Fruit fly (Drosophila melanogaster) whole organism, embryonic: Measurements from ENCODE around the gene dob.

Experiments
- Antp ChIP-seq: fragments of 200-800 bp; sonication (Bioruptor generic); optimal IDR thresholded peaks from 3 replicates; lab custom pipeline; 2016; ENCODE audit warnings: missing biosample characterization, missing genetic modification characterization
- Awh ChIP-seq: fragments of 200-800 bp; sonication (Bioruptor generic); IDR thresholded peaks from 2 replicates; pipeline ENCODE4, ENCODE4 v1.3.6; 2022; ENCODE audit warnings: missing biosample characterization, missing genetic modification characterization
- CG10543 ChIP-seq: fragments of 200-800 bp; sonication (Bioruptor generic); optimal IDR thresholded peaks from 3 replicates; lab custom pipeline; 2017; ENCODE audit warnings: missing biosample characterization, mild to moderate bottlenecking, missing genetic modification characterization, moderate library complexity
- CG11560 ChIP-seq: fragments of 200-800 bp; sonication (Bioruptor generic); IDR thresholded peaks from 3 replicates; pipeline ENCODE4 v1.3.6; 2022; ENCODE audit warnings: missing biosample characterization, missing genetic modification characterization
- CG12391 ChIP-seq: fragments of 200-800 bp; sonication (Bioruptor generic); optimal IDR thresholded peaks from 3 replicates; lab custom pipeline; 2018; ENCODE audit warnings: missing biosample characterization, mild to moderate bottlenecking, missing genetic modification characterization, moderate library complexity
- CG12659 ChIP-seq: fragments of 200-800 bp; sonication (Bioruptor generic); optimal IDR thresholded peaks from 3 replicates; lab custom pipeline; 2017; ENCODE audit warnings: mild to moderate bottlenecking, missing biosample characterization, missing genetic modification reagents, missing genetic modification characterization
- CG13424 ChIP-seq: fragments of 200-800 bp; sonication (Bioruptor generic); optimal IDR thresholded peaks from 2 replicates; lab custom pipeline; 2019; ENCODE audit warnings: missing biosample characterization, mild to moderate bottlenecking, missing genetic modification characterization, moderate library complexity
- CG14014 ChIP-seq: fragments of 200-800 bp; sonication (Bioruptor generic); IDR thresholded peaks from 2 replicates; pipeline ENCODE4 v1.3.6; 2022; ENCODE audit warnings: missing biosample characterization, missing genetic modification characterization
- CG1529 ChIP-seq: fragments of 200-800 bp; sonication (Bioruptor generic); optimal IDR thresholded peaks from 3 replicates; lab custom pipeline; 2018; ENCODE audit warnings: missing biosample characterization, missing genetic modification characterization
- CG1603 ChIP-seq: fragments of 200-800 bp; sonication (Bioruptor generic); optimal IDR thresholded peaks from 2 replicates; lab custom pipeline; 2019; ENCODE audit warnings: missing biosample characterization, mild to moderate bottlenecking, missing genetic modification characterization, moderate library complexity
- CG17802 ChIP-seq: fragments of 200-800 bp; sonication (Bioruptor generic); optimal IDR thresholded peaks from 2 replicates; lab custom pipeline; 2018; ENCODE audit warnings: missing biosample characterization, mild to moderate bottlenecking, missing genetic modification characterization, moderate library complexity
- CG18764 ChIP-seq: fragments of 200-800 bp; sonication (Bioruptor generic); optimal IDR thresholded peaks from 3 replicates; lab custom pipeline; 2016; ENCODE audit warnings: missing biosample characterization, missing genetic modification characterization
- CG2712 ChIP-seq: fragments of 200-800 bp; optimal IDR thresholded peaks from 3 replicates; lab custom pipeline; 2019; ENCODE audit warnings: missing biosample characterization, mild to moderate bottlenecking, missing genetic modification characterization, moderate library complexity
- CG30431 ChIP-seq: fragments of 200-800 bp; sonication (Bioruptor generic); optimal IDR thresholded peaks from 2 replicates; lab custom pipeline; 2017; ENCODE audit warnings: missing biosample characterization, missing genetic modification characterization
- CG31441 ChIP-seq: fragments of 200-800 bp; sonication (Bioruptor generic); IDR thresholded peaks from 2 replicates; pipeline ENCODE4 v1.3.6; 2022; ENCODE audit warnings: missing biosample characterization, missing genetic modification characterization
- CG32532 ChIP-seq: fragments of 200-800 bp; sonication (Bioruptor generic); IDR thresholded peaks from 2 replicates; pipeline ENCODE4 v1.3.6; 2022; ENCODE audit warnings: missing biosample characterization, missing genetic modification characterization
- CG32772 ChIP-seq: fragments of 200-800 bp; sonication (Bioruptor generic); IDR thresholded peaks from 2 replicates; pipeline ENCODE4 v1.3.6; 2022; ENCODE audit warnings: missing biosample characterization, missing genetic modification characterization
- CG4328 ChIP-seq: fragments of 200-800 bp; sonication (Bioruptor generic); optimal IDR thresholded peaks from 3 replicates; lab custom pipeline; 2017; ENCODE audit warnings: missing biosample characterization, missing genetic modification reagents, missing genetic modification characterization
- CG6791 ChIP-seq: fragments of 200-800 bp; sonication (Bioruptor generic); IDR thresholded peaks from 3 replicates; pipeline ENCODE4 v1.3.6; 2022; ENCODE audit warnings: missing biosample characterization, missing genetic modification characterization; ENCODE audit not compliant: partially characterized antibody
- CG8765 ChIP-seq: fragments of 200-800 bp; sonication (Bioruptor generic); IDR thresholded peaks from 2 replicates; pipeline ENCODE4 v1.3.6; 2022; ENCODE audit warnings: missing biosample characterization, missing genetic modification characterization
- CG9932 ChIP-seq: fragments of 200-800 bp; sonication (Bioruptor generic); IDR thresholded peaks from 2 replicates; pipeline ENCODE4 v1.3.6; 2022; ENCODE audit warnings: missing biosample characterization, missing genetic modification characterization
- CkIIα-i1 ChIP-seq: fragments of 200-800 bp; sonication (Bioruptor generic); IDR thresholded peaks from 2 replicates; pipeline ENCODE4 v1.3.6; 2022; ENCODE audit warnings: missing biosample characterization, missing genetic modification characterization
- CrebB ChIP-seq: fragments of 200-800 bp; sonication (Bioruptor generic); optimal IDR thresholded peaks from 3 replicates; lab custom pipeline; 2018; ENCODE audit warnings: missing biosample characterization, mild to moderate bottlenecking, missing genetic modification characterization
- D ChIP-seq, 2 experiments: fragments of 200-800 bp in 1 of 2; fragments of >200 bp in 1 of 2; sonication (Bioruptor generic) in 1 of 2; optimal IDR thresholded peaks; 2 replicates in 1 of 2; 3 replicates in 1 of 2; lab custom pipeline; 2017; ENCODE audit warnings: mild to moderate bottlenecking in 1 of 2, missing biosample characterization in 1 of 2, missing genetic modification characterization in 1 of 2, missing genetic modification reagents in 1 of 2
- Dek ChIP-seq: fragments of 200-800 bp; sonication (Bioruptor generic); optimal IDR thresholded peaks from 3 replicates; lab custom pipeline; 2019; ENCODE audit warnings: missing biosample characterization, mild to moderate bottlenecking, missing genetic modification characterization, moderate library complexity
- Dfd ChIP-seq, 2 experiments: fragments of >200 bp; optimal IDR thresholded peaks; 2 replicates each; lab custom pipeline; 2017; ENCODE audit warnings: missing biosample characterization in 2 of 2, missing genetic modification characterization in 2 of 2
- Dip3 ChIP-seq: fragments of 200-800 bp; sonication (Bioruptor generic); optimal IDR thresholded peaks from 3 replicates; lab custom pipeline; 2016; ENCODE audit warnings: missing biosample characterization, missing genetic modification characterization
- Dref ChIP-seq: fragments of 200-800 bp; sonication (Bioruptor generic); IDR thresholded peaks from 2 replicates; pipeline ENCODE4 v1.3.6; 2022; ENCODE audit warnings: missing biosample characterization, missing genetic modification characterization
- ERR ChIP-seq: fragments of 200-800 bp; sonication (Bioruptor generic); optimal IDR thresholded peaks from 2 replicates; lab custom pipeline; 2016; ENCODE audit warnings: missing biosample characterization, missing genetic modification characterization
- Fer2 ChIP-seq: fragments of 200-800 bp; sonication (Bioruptor generic); optimal IDR thresholded peaks from 2 replicates; lab custom pipeline; 2018; ENCODE audit warnings: missing biosample characterization, mild to moderate bottlenecking, missing genetic modification characterization, moderate library complexity
- Gug ChIP-seq: fragments of 200-800 bp; sonication (Bioruptor generic); IDR thresholded peaks from 4 replicates; pipeline ENCODE4 v1.3.6; 2022; ENCODE audit warnings: missing biosample characterization, missing genetic modification characterization
- H15 ChIP-seq: fragments of 200-800 bp; sonication (Bioruptor generic); IDR thresholded peaks from 3 replicates; pipeline ENCODE4 v1.3.6; 2022; ENCODE audit warnings: missing biosample characterization, missing genetic modification characterization
- Hmx ChIP-seq: fragments of 200-800 bp; sonication (Bioruptor generic); optimal IDR thresholded peaks from 2 replicates; lab custom pipeline; 2016; ENCODE audit warnings: missing biosample characterization, missing genetic modification characterization
- MBD-R2 ChIP-seq: fragments of 200-800 bp; sonication (Bioruptor generic); IDR thresholded peaks from 2 replicates; pipeline ENCODE4 v1.3.6; 2022; ENCODE audit warnings: missing biosample characterization, missing genetic modification characterization
- Mes4 ChIP-seq: fragments of 200-800 bp; sonication (Bioruptor generic); optimal IDR thresholded peaks from 2 replicates; lab custom pipeline; 2016; ENCODE audit warnings: missing biosample characterization, missing genetic modification characterization
- Ravus ChIP-seq: fragments of 200-800 bp; sonication (Bioruptor generic); IDR thresholded peaks from 2 replicates; pipeline ENCODE4 v1.3.6; 2022; ENCODE audit warnings: missing biosample characterization, missing genetic modification characterization
- Scr ChIP-seq: fragments of 200-800 bp; sonication (Bioruptor generic); IDR thresholded peaks from 2 replicates; pipeline ENCODE4 v1.3.6; 2022; ENCODE audit warnings: missing biosample characterization, missing genetic modification characterization; ENCODE audit not compliant: partially characterized antibody
- Spps ChIP-seq: fragments of 200-800 bp; sonication (Bioruptor generic); optimal IDR thresholded peaks from 2 replicates; lab custom pipeline; 2018; ENCODE audit warnings: missing biosample characterization, mild to moderate bottlenecking, missing genetic modification characterization
- Tbp ChIP-seq: fragments of >200 bp; optimal IDR thresholded peaks from 2 replicates; lab custom pipeline; 2018; ENCODE audit warnings: missing biosample characterization, missing genetic modification characterization
- amos ChIP-seq: fragments of 200-800 bp; sonication (Bioruptor generic); IDR thresholded peaks from 2 replicates; pipeline ENCODE4 v1.3.6; 2022; ENCODE audit warnings: missing biosample characterization, missing genetic modification characterization; ENCODE audit not compliant: partially characterized antibody
- bigmax ChIP-seq: fragments of 200-800 bp; sonication (Bioruptor generic); optimal IDR thresholded peaks from 2 replicates; lab custom pipeline; 2018; ENCODE audit warnings: missing biosample characterization, mild to moderate bottlenecking, missing genetic modification characterization
- chm ChIP-seq: fragments of 200-800 bp; sonication (Bioruptor generic); IDR thresholded peaks from 2 replicates; pipeline ENCODE4 v1.3.6; 2022; ENCODE audit warnings: missing biosample characterization, missing genetic modification characterization
- danr ChIP-seq: fragments of 200-800 bp; sonication (Bioruptor generic); IDR thresholded peaks from 2 replicates; pipeline ENCODE4 v1.3.6; 2022; ENCODE audit warnings: missing biosample characterization, missing genetic modification characterization
- grau ChIP-seq: fragments of 200-800 bp; optimal IDR thresholded peaks from 3 replicates; lab custom pipeline; 2019; ENCODE audit warnings: missing biosample characterization, mild to moderate bottlenecking, missing genetic modification characterization, moderate library complexity
- jigr1 ChIP-seq: fragments of 200-800 bp; sonication (Bioruptor generic); IDR thresholded peaks from 3 replicates; pipeline ENCODE4 v1.3.6; 2022; ENCODE audit warnings: missing biosample characterization, missing genetic modification characterization
- nau ChIP-seq: fragments of 200-800 bp; sonication (Bioruptor generic); optimal IDR thresholded peaks from 3 replicates; lab custom pipeline; 2017; ENCODE audit warnings: missing biosample characterization, mild to moderate bottlenecking, missing genetic modification characterization, missing genetic modification reagents
- pfk ChIP-seq: fragments of 200-800 bp; sonication (Bioruptor generic); optimal IDR thresholded peaks from 2 replicates; lab custom pipeline; 2018; ENCODE audit warnings: missing biosample characterization, mild to moderate bottlenecking, missing genetic modification characterization, moderate library complexity
- ranshi ChIP-seq: fragments of 200-800 bp; sonication (Bioruptor generic); IDR thresholded peaks from 2 replicates; pipeline ENCODE4 v1.3.6; 2022; ENCODE audit warnings: missing biosample characterization, missing genetic modification characterization
- rib ChIP-seq: fragments of 200-800 bp; sonication (Bioruptor generic); IDR thresholded peaks from 2 replicates; pipeline ENCODE4 v1.3.6; 2022; ENCODE audit warnings: missing biosample characterization, missing genetic modification characterization
- row ChIP-seq: fragments of 200-800 bp; sonication (Bioruptor generic); IDR thresholded peaks from 3 replicates; pipeline ENCODE4 v1.3.6; 2022; ENCODE audit warnings: missing biosample characterization, missing genetic modification characterization
- sima ChIP-seq: fragments of 200-800 bp; sonication (Bioruptor generic); optimal IDR thresholded peaks from 2 replicates; lab custom pipeline; 2016; ENCODE audit warnings: missing biosample characterization, missing genetic modification characterization

dob gene

dm6 chrX:15022219-15022618, 44.6 kb upstream of the dob start (continued):
- peak; percentile 74 for TF ChIP-seq Mes4 (GFP tag; lab: Kevin White, UChicago)
- TF ChIP-seq CG8765 (GFP tag; lab: Robert Waterston, UW): peak; percentile 34; the same call in 1 of the 2 replicates
- no peak for TF ChIP-seq Tbp (GFP tag; lab: Kevin White, UChicago)
- TF ChIP-seq CG18764: peak; percentile 79
- TF ChIP-seq amos (GFP tag; lab: Robert Waterston, UW): no peak
- peak; percentile 82 for TF ChIP-seq CG32532 (GFP tag; lab: Robert Waterston, UW)
- peak; percentile 73 for TF ChIP-seq CG1529
- peak; percentile 77 for TF ChIP-seq Awh (GFP tag; lab: Robert Waterston, UW)
- TF ChIP-seq CG12659 (GFP tag; lab: Kevin White, UChicago): peak; percentile 86
- peak; percentile 85 for TF ChIP-seq CG1603 (tag; lab: Kevin White, UChicago)
- TF ChIP-seq Dref (GFP tag; lab: Robert Waterston, UW): no peak
- TF ChIP-seq CG4328 (GFP tag; lab: Kevin White, UChicago): peak; percentile 57
- peak; percentile 74 for TF ChIP-seq Fer2 (tag; lab: Kevin White, UChicago)
- TF ChIP-seq jigr1 (GFP tag; lab: Robert Waterston, UW): peak; percentile 54; the same call in 1 of the 3 replicates
- TF ChIP-seq grau (tag; lab: Kevin White, UChicago): peak; percentile 85
- TF ChIP-seq danr: peak; percentile 48; the same call in 1 of the 2 replicates
- no peak for TF ChIP-seq bigmax (GFP tag; lab: Kevin White, UChicago)
- TF ChIP-seq row (GFP tag; lab: Robert Waterston, UW): peak; percentile 90
- peak; percentile 80 for TF ChIP-seq Dek
- TF ChIP-seq CkIIα-i1: peak; percentile 46; the same call in 1 of the 2 replicates
- no peak for TF ChIP-seq D (optimal IDR thresholded peaks at IDR 0.05; lab: Kevin White, UChicago)
- TF ChIP-seq D (GFP tag; optimal IDR thresholded peaks at IDR 0.05; lab: Kevin White, UChicago): peak; percentile 80
- peak; percentile 67 for TF ChIP-seq MBD-R2 (GFP tag; lab: Robert Waterston, UW)
- peak; percentile 82 for TF ChIP-seq CG30431 (GFP tag; lab: Kevin White, UChicago)
- TF ChIP-seq Dfd (GFP tag; optimal IDR thresholded peaks at IDR 0.05; lab: Kevin White, UChicago): no peak
- TF ChIP-seq ranshi (GFP tag; lab: Robert Waterston, UW): peak; percentile 88
- TF ChIP-seq CG2712 (tag; lab: Kevin White, UChicago): peak; percentile 90
- peak; percentile 73 for TF ChIP-seq CG10543
- TF ChIP-seq rib (GFP tag; lab: Robert Waterston, UW): peak; percentile 74
- peak; percentile 73 for TF ChIP-seq CG17802 (tag; lab: Kevin White, UChicago)
- peak; percentile 62; the same call in 2 of the 3 replicates for TF ChIP-seq CG11560 (tag; lab: Robert Waterston, UW)
- peak; percentile 81 for TF ChIP-seq nau
- peak; percentile 72 for TF ChIP-seq Dip3
- TF ChIP-seq Hmx (GFP tag; lab: Kevin White, UChicago): no peak
- TF ChIP-seq CG31441 (GFP tag; lab: Robert Waterston, UW): peak; percentile 79
- peak; percentile 80 for TF ChIP-seq CG9932 (GFP tag; lab: Robert Waterston, UW)
- TF ChIP-seq chm (GFP tag; lab: Robert Waterston, UW): peak; percentile 90
- no peak for TF ChIP-seq Scr (GFP tag; lab: Robert Waterston, UW)
- TF ChIP-seq Spps (tag; lab: Kevin White, UChicago): peak; percentile 70
- TF ChIP-seq CrebB (tag; lab: Kevin White, UChicago): peak; percentile 80
- 0 out of 3 replicates have a peak, but pooled peaks have one; percentile 25 for TF ChIP-seq CG6791 (GFP tag; lab: Robert Waterston, UW)
- peak; percentile 57 for TF ChIP-seq ERR
- peak; percentile 80 for TF ChIP-seq CG14014 (GFP tag; lab: Robert Waterston, UW)
- peak; percentile 82 for TF ChIP-seq CG12391 (tag; lab: Kevin White, UChicago)
- peak; percentile 6 for TF ChIP-seq pfk
- peak; percentile 87 for TF ChIP-seq CG13424 (tag; lab: Kevin White, UChicago)
- peak; percentile 67 for TF ChIP-seq sima (GFP tag; lab: Kevin White, UChicago)
- TF ChIP-seq Gug (GFP tag; lab: Robert Waterston, UW): peak; percentile 64
- TF ChIP-seq CG32772 (GFP tag; lab: Robert Waterston, UW): peak; percentile 69
- peak; percentile 64; the same call in 2 of the 3 replicates for TF ChIP-seq H15 (GFP tag; lab: Robert Waterston, UW)
- peak; percentile 94 for TF ChIP-seq Antp (GFP tag; lab: Kevin White, UChicago)
- TF ChIP-seq Ravus: peak; percentile 61
